Worm (Caenorhabditis elegans) whole organism, early embryonic: ENCODE data around the gene del-5.

ENCODE experiments used
- B0310.2 ChIP-seq: sonication (generic microtip); optimal IDR thresholded peaks from 2 replicates; lab custom pipeline; 2016; ENCODE audit warnings: mild to moderate bottlenecking, missing genetic modification characterization, missing compliant biosample characterization
- F13C5.2 ChIP-seq: sonication (generic microtip); optimal IDR thresholded peaks from 2 replicates; lab custom pipeline; 2017; ENCODE audit warnings: mild to moderate bottlenecking, missing genetic modification characterization, inconsistent platforms, missing compliant biosample characterization
- aly-1 ChIP-seq: sonication (generic microtip); optimal IDR thresholded peaks from 2 replicates; lab custom pipeline; 2016; ENCODE audit warnings: missing genetic modification characterization, missing compliant biosample characterization
- ama-1 ChIP-seq: fragments of 150-350 bp; optimal IDR thresholded peaks from 2 replicates; lab custom pipeline; 2014
- ceh-13 ChIP-seq: fragments of 200-800 bp; sonication (Bioruptor generic); optimal IDR thresholded peaks from 2 replicates; lab custom pipeline; 2018; ENCODE audit warnings: mild to moderate bottlenecking, missing genetic modification characterization, missing compliant biosample characterization
- ceh-36 ChIP-seq: sonication (generic microtip); optimal IDR thresholded peaks from 2 replicates; lab custom pipeline; 2016; ENCODE audit warnings: missing genetic modification characterization, inconsistent platforms, missing compliant biosample characterization
- flt-1 ChIP-seq: fragments of 200-800 bp; sonication (Bioruptor generic); IDR thresholded peaks from 2 replicates; pipeline ENCODE4 v1.3.6; 2022; ENCODE audit warnings: missing genetic modification characterization, missing compliant biosample characterization
- hmbx-1 ChIP-seq: sonication (generic microtip); optimal IDR thresholded peaks from 2 replicates; lab custom pipeline; 2016; ENCODE audit warnings: mild to moderate bottlenecking, missing genetic modification characterization, missing compliant biosample characterization
- hmg-4 ChIP-seq: fragments of 200-800 bp; sonication (Bioruptor generic); optimal IDR thresholded peaks from 2 replicates; lab custom pipeline; 2018; ENCODE audit warnings: mild to moderate bottlenecking, missing genetic modification characterization, missing compliant biosample characterization
- hnd-1 ChIP-seq: sonication (generic microtip); optimal IDR thresholded peaks from 2 replicates; lab custom pipeline; 2016; ENCODE audit warnings: missing genetic modification characterization, missing compliant biosample characterization
- pes-1 ChIP-seq: fragments of 200-800 bp; sonication (Bioruptor generic); IDR thresholded peaks from 2 replicates; pipeline ENCODE4 v1.3.6; 2022; ENCODE audit warnings: missing genetic modification reagents, missing genetic modification characterization, missing compliant biosample characterization
- sea-1 ChIP-seq: fragments of 200-800 bp; sonication (Bioruptor generic); conservative IDR thresholded peaks from 2 replicates; pipeline ENCODE4 v1.3.6; 2022; ENCODE audit warnings: missing genetic modification characterization, missing compliant biosample characterization
- tbx-37 ChIP-seq: fragments of 200-800 bp; sonication (Bioruptor generic); conservative IDR thresholded peaks from 2 replicates; pipeline ENCODE4 v1.3.6; 2022; ENCODE audit warnings: missing genetic modification reagents, missing genetic modification characterization, missing compliant biosample characterization
- tra-4 ChIP-seq: sonication (generic microtip); optimal IDR thresholded peaks from 2 replicates; lab custom pipeline; 2017; ENCODE audit warnings: missing genetic modification characterization, missing compliant biosample characterization

DNA sequence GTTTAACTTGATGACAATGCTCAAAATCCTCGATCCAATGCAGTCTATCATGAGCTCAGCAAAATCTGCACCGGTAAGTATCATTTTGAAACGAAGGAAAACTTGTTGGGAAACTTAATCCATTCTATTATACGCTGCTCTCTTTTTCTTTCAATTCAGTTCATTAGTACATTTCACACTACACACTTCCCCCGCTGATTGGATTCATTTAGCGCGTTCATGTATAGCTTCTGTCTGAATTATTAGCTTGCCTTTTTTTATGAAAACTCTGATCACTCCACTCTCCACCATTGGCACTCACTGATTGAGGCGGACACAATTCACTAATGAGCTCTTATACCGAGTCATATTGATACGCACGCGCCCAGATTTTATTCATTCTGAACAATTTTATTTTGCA is 30.2 kb upstream of the del-5 start:
- TF ChIP-seq hmg-4 (GFP tag; lab: Kevin White, UChicago) (no peak), pes-1 (GFP tag; lab: Robert Waterston, UW) (no peak), hmbx-1 (tag; lab: Kevin White, UChicago) (no peak), hnd-1 (tag; lab: Kevin White, UChicago) (no peak), tbx-37 (GFP tag; lab: Robert Waterston, UW) (no peak), ceh-36 (tag; lab: Kevin White, UChicago) (no peak), ama-1 (lab: Kevin White, UChicago) (no peak), F13C5.2 (tag; lab: Kevin White, UChicago) (no peak), aly-1 (tag; lab: Kevin White, UChicago) (no peak), B0310.2 (tag; lab: Kevin White, UChicago) (no peak), sea-1 (no peak), flt-1 (no peak), tra-4 (no peak), ceh-13 (no peak)
